Worm (Caenorhabditis elegans): ENCODE results near the gene C29E4.13.

The C29E4.13 gene

DNA sequence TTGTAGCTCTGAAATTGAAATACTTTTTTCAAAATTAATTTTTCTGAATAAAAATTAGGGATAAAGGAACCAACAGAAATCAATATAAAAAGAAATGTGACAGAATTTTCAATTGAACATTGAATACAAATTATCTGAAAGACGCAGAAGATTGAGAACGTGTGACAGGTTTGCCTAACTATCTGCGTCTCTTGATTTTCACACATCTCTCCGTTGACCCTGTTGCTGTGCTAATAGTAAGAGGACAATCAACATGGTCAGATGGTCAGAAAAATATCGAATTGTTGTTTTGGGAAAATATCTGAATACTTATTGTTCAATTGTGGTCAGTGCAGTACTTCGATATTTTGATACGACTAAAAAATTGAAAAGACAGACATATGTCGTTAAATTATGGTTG lies 16.9 kb downstream of the C29E4.13 start, which contains the start of gene ZK688.7:
ZK688.7 (minus strand) TSS at position 14 of the 400 bp plus-strand sequence.
- TF ChIP-seq ceh-13 (GFP tag; optimal IDR thresholded peaks at IDR 0.05) = no peak
- no peak for TF ChIP-seq hnd-1 (tag; optimal IDR thresholded peaks at IDR 0.05)
- TF ChIP-seq scrt-1 (GFP tag; IDR thresholded peaks at IDR 0.05) = no peak
- TF ChIP-seq tbx-37 (GFP tag; conservative IDR thresholded peaks at IDR 0.05) = no peak
- no peak for TF ChIP-seq pes-1 (GFP tag; IDR thresholded peaks at IDR 0.05)
- no peak for TF ChIP-seq hmbx-1 (tag; optimal IDR thresholded peaks at IDR 0.05)
- TF ChIP-seq hmg-4 (GFP tag; optimal IDR thresholded peaks at IDR 0.05) = no peak
- no peak for TF ChIP-seq ets-7 (tag; optimal IDR thresholded peaks at IDR 0.05)

DNA sequence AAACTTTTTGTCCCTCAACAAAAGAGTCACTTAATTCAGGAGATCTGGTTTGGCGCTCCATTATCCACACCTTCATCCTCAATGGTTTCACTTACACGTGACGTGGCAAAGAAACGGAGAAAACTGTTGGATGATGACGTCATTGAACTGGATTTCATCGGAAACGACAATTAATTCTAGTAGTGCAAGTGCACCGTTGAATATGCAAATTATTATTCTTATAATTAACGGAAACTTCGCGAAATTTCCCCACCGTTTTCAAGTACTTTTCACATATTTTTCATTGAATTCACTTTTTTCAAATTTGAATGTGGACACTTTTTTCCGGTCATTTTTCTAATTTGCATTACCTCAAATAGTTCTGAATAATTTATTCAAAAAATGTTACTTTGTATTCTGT lies 19.3 kb downstream of the C29E4.13 start, which contains the start of gene ZK688.1:
ZK688.1 (plus strand) TSS at position 301 of the 400 bp plus-strand sequence.
- TF ChIP-seq hmg-4 (GFP tag; optimal IDR thresholded peaks at IDR 0.05) (no peak), ceh-13 (GFP tag; optimal IDR thresholded peaks at IDR 0.05) (no peak), tra-4 (tag; optimal IDR thresholded peaks at IDR 0.05) (no peak), hnd-1 (tag; optimal IDR thresholded peaks at IDR 0.05) (no peak), F13C5.2 (tag; optimal IDR thresholded peaks at IDR 0.05) (no peak), tbx-37 (GFP tag; conservative IDR thresholded peaks at IDR 0.05) (no peak), ceh-36 (tag; optimal IDR thresholded peaks at IDR 0.05) (no peak), aly-1 (tag; optimal IDR thresholded peaks at IDR 0.05) (no peak), flt-1 (GFP tag; IDR thresholded peaks at IDR 0.05) (no peak), tbx-11 (GFP tag; IDR thresholded peaks at IDR 0.05) (no peak), pes-1 (GFP tag; IDR thresholded peaks at IDR 0.05) (no peak)

DNA sequence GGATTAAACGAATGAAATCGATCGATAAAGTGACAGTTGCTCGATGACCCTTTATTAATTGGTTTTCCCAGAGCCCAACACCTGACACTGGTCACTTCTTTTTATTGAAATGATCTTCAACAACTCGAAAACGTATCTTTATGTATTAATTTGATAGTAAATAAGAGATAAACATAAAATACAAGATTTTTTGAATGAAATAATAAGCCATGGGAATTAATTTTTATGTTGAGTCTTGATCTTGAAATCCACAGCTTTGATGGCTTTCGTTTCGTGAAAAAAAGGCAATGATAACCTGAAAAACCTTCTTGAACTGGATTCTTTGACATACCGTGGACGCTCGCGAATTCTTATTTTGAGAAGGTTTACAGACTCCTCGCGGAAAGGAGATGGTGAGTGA lies 21.0 kb downstream of the C29E4.13 start, which contains the start of gene pcp-5:
pcp-5 (minus strand) TSS at position 101 of the 400 bp plus-strand sequence.
- TF ChIP-seq ceh-13 (GFP tag; optimal IDR thresholded peaks at IDR 0.05) (no peak), flt-1 (GFP tag; IDR thresholded peaks at IDR 0.05) (no peak), ama-1 (optimal IDR thresholded peaks at IDR 0.05) (no peak), ets-7 (tag; optimal IDR thresholded peaks at IDR 0.05) (no peak), hmbx-1 (tag; optimal IDR thresholded peaks at IDR 0.05) (no peak), tbx-37 (GFP tag; conservative IDR thresholded peaks at IDR 0.05) (no peak), ceh-36 (tag; optimal IDR thresholded peaks at IDR 0.05) (no peak), tbx-11 (GFP tag; IDR thresholded peaks at IDR 0.05) (no peak), scrt-1 (GFP tag; IDR thresholded peaks at IDR 0.05) (no peak), F13C5.2 (tag; optimal IDR thresholded peaks at IDR 0.05) (no peak), B0310.2 (tag; optimal IDR thresholded peaks at IDR 0.05) (no peak), sea-1 (GFP tag; conservative IDR thresholded peaks at IDR 0.05) (no peak), pes-1 (GFP tag; IDR thresholded peaks at IDR 0.05) (no peak), hmg-4 (GFP tag; optimal IDR thresholded peaks at IDR 0.05) (no peak), hnd-1 (tag; optimal IDR thresholded peaks at IDR 0.05) (no peak), aly-1 (tag; optimal IDR thresholded peaks at IDR 0.05) (no peak), tra-4 (tag; optimal IDR thresholded peaks at IDR 0.05) (no peak)

DNA sequence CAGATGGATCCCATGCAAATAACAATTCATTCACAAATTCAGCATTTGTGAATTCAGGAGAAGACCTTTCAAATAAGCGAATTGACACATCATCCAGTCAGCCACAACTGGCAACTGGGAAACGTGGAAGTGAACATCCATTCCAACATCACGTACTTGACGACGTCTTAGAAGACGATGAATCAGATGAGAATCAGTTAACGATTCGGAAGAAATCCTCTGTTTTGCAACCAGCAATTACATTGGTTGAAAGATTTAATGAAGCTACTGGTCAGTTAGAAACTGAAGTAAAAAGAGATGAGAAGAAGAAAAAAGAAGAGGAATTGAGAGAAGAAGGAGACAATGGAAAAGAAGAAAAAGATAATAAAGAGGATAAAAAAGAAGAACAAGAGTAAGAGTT lies 25.1 kb downstream of the C29E4.13 start:
- TF ChIP-seq pes-1 (GFP tag; IDR thresholded peaks at IDR 0.05) (no peak), flt-1 (GFP tag; IDR thresholded peaks at IDR 0.05) (no peak), tbx-37 (GFP tag; conservative IDR thresholded peaks at IDR 0.05) (no peak), ama-1 (optimal IDR thresholded peaks at IDR 0.05) (no peak), ceh-36 (tag; optimal IDR thresholded peaks at IDR 0.05) (no peak), scrt-1 (GFP tag; IDR thresholded peaks at IDR 0.05) (no peak), B0310.2 (tag; optimal IDR thresholded peaks at IDR 0.05) (no peak), tra-4 (tag; optimal IDR thresholded peaks at IDR 0.05) (no peak), hmbx-1 (tag; optimal IDR thresholded peaks at IDR 0.05) (no peak)

DNA sequence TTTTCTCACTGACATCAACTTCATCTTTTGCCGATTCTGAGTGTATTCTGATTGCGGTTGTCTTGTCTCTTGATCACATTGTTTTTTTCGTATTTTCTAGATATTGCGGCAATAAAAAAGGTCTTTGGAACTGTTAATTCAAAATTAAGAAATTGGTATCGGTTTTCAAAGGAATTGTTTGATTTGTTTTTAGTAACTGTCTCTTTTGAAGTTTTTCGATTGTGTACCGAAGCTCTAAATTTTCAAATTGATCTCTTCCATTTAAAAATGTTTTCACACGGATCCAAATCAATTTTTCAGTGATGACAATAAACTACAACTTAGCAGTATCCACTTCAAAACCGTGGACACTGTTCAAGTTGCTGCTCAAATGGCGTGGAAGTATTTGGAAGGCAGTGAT lies 27.8 kb downstream of the C29E4.13 start, which contains the start of gene best-24:
best-24 (plus strand) TSS at position 301 of the 400 bp plus-strand sequence.
- TF ChIP-seq flt-1 (GFP tag; IDR thresholded peaks at IDR 0.05) = no peak
- TF ChIP-seq sea-1 (GFP tag; conservative IDR thresholded peaks at IDR 0.05) = no peak
- no peak for TF ChIP-seq ceh-13 (GFP tag; optimal IDR thresholded peaks at IDR 0.05)
- TF ChIP-seq B0310.2 (tag; optimal IDR thresholded peaks at IDR 0.05) = no peak
- TF ChIP-seq scrt-1 (GFP tag; IDR thresholded peaks at IDR 0.05) = no peak
- no peak for TF ChIP-seq tra-4 (tag; optimal IDR thresholded peaks at IDR 0.05)
- no peak for TF ChIP-seq F13C5.2 (tag; optimal IDR thresholded peaks at IDR 0.05)
- TF ChIP-seq ama-1 (optimal IDR thresholded peaks at IDR 0.05) = no peak
- no peak for TF ChIP-seq hmbx-1 (tag; optimal IDR thresholded peaks at IDR 0.05)
- TF ChIP-seq tbx-11 (GFP tag; IDR thresholded peaks at IDR 0.05) = no peak
- no peak for TF ChIP-seq tbx-37 (GFP tag; conservative IDR thresholded peaks at IDR 0.05)
- no peak for TF ChIP-seq ceh-36 (tag; optimal IDR thresholded peaks at IDR 0.05)
- TF ChIP-seq ets-7 (tag; optimal IDR thresholded peaks at IDR 0.05) = no peak
- TF ChIP-seq pes-1 (GFP tag; IDR thresholded peaks at IDR 0.05) = no peak

DNA sequence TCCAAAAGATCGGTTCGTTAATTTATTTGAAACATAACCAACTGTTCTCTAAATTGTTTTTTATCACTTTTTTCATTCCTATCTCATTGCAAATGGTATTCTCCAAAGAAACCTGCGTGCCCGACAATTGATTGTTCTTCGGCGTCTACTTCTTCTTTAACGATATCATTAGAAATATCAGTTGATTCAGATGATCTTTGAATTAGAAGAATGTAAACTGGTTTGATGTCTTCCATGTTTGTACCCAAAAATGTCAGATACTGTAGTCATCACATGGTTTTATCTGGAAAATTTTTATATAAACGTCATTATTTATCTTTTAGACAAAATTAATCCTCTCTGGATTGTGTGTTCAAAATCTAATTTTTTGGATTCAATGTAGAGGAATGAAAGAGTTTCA lies 30.8 kb downstream of the C29E4.13 start:
- no peak for TF ChIP-seq hmg-4 (GFP tag; optimal IDR thresholded peaks at IDR 0.05)
- no peak for TF ChIP-seq ets-7 (tag; optimal IDR thresholded peaks at IDR 0.05)
- no peak for TF ChIP-seq ama-1 (optimal IDR thresholded peaks at IDR 0.05)
- TF ChIP-seq ceh-13 (GFP tag; optimal IDR thresholded peaks at IDR 0.05) = no peak
- no peak for TF ChIP-seq tbx-37 (GFP tag; conservative IDR thresholded peaks at IDR 0.05)
- TF ChIP-seq flt-1 (GFP tag; IDR thresholded peaks at IDR 0.05) = no peak
- no peak for TF ChIP-seq hnd-1 (tag; optimal IDR thresholded peaks at IDR 0.05)
- no peak for TF ChIP-seq aly-1 (tag; optimal IDR thresholded peaks at IDR 0.05)
- TF ChIP-seq scrt-1 (GFP tag; IDR thresholded peaks at IDR 0.05) = no peak
- no peak for TF ChIP-seq F13C5.2 (tag; optimal IDR thresholded peaks at IDR 0.05)
- TF ChIP-seq hmbx-1 (tag; optimal IDR thresholded peaks at IDR 0.05) = no peak
- TF ChIP-seq ceh-36 (tag; optimal IDR thresholded peaks at IDR 0.05) = no peak
- no peak for TF ChIP-seq sea-1 (GFP tag; conservative IDR thresholded peaks at IDR 0.05)
- no peak for TF ChIP-seq pes-1 (GFP tag; IDR thresholded peaks at IDR 0.05)
- no peak for TF ChIP-seq tra-4 (tag; optimal IDR thresholded peaks at IDR 0.05)
- TF ChIP-seq tbx-11 (GFP tag; IDR thresholded peaks at IDR 0.05) = no peak
- no peak for TF ChIP-seq B0310.2 (tag; optimal IDR thresholded peaks at IDR 0.05)

DNA sequence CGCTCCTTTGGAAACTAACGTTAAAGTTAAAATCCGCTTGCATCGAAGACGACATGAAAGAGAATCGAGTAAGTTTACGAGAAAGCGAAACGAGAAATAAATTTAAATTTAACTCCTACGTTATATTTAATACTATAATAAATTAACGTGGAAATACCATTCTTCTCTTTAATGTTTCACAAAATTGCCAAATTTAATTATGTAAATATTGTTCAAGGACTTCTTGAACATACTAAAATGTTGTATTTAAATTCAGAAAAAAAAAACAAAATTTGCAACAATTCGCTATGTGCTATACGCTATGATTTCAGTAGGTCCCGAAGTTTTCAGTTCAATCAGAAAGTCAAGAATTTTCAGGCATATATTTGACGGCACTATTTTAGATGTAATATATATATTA lies 31.6 kb downstream of the C29E4.13 start, which contains the start of gene ZK688.10:
ZK688.10 (minus strand) TSS at position 101 of the 400 bp plus-strand sequence.
- no peak for TF ChIP-seq aly-1 (tag; optimal IDR thresholded peaks at IDR 0.05)

DNA sequence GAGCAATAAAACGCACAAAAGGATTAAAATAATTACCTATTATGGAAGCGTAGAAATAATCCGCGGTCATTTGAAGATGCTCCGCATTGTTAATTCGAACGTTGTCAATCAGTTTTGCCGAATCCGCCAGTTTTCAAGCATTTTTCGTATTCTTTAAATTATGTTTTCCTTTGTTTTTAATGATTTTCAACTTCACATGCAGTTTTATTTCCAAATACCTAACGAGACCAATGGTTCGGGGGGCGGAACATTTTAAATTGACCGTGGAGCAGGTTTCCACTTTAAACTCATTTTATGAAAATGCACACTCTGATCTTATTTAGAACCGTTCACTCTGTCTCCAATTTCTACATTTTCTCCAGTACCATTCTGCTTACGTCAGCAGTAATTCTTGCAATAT lies 33.8 kb downstream of the C29E4.13 start, which contains the start of gene ZK688.4:
ZK688.4 (plus strand) TSS at position 301 of the 400 bp plus-strand sequence.
- TF ChIP-seq flt-1 (GFP tag; IDR thresholded peaks at IDR 0.05) (no peak), tbx-11 (GFP tag; IDR thresholded peaks at IDR 0.05) (no peak), tbx-37 (GFP tag; conservative IDR thresholded peaks at IDR 0.05) (no peak), B0310.2 (tag; optimal IDR thresholded peaks at IDR 0.05) (no peak), hmg-4 (GFP tag; optimal IDR thresholded peaks at IDR 0.05) (no peak)
